Worm (Caenorhabditis elegans): ENCODE results near the gene dpy-4.
"Not testable (repeated sequence)": the region's sequence is repeated elsewhere in the genome, so short reads cannot be mapped to it uniquely, and the experiment has no call there.

DNA sequence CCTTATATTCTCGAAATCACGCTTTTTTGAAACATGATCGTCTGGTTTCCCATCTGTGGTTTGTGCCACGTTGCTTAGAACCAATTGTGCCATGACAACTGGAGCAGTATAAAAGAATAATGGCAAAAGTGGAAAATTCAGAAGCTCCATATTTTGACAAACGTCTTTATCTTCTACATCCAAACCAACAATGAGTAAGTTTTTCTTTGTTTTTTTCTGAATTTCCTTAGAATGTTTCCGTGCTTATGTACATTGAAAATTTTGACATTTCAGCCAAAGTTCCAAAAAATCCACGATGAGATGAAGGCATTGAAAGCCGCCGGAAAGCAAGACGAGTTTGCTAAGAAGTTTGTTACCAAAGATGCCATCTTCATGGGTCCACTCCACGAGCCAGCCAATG, 19.9 kb upstream of the dpy-4 start, which contains the start of gene Y41E3.6:
- not testable (repeated sequence) for TF ChIP-seq pha-4 (tag; optimal IDR thresholded peaks at IDR 0.05); efl-1 (GFP tag; optimal IDR thresholded peaks at IDR 0.05)
